Fruit fly (Drosophila melanogaster) whole organism, embryonic: ENCODE measurements around the gene Mzt1.

Experiments
- Antp ChIP-seq: fragments of 200-800 bp; sonication (Bioruptor generic); optimal IDR thresholded peaks from 3 replicates; lab custom pipeline; 2016; ENCODE audit warnings: missing biosample characterization, missing genetic modification characterization
- Atf3 ChIP-seq: fragments of 200-800 bp; sonication (Bioruptor generic); optimal IDR thresholded peaks from 3 replicates; lab custom pipeline; 2016; ENCODE audit warnings: missing biosample characterization, missing genetic modification characterization
- Awh ChIP-seq: fragments of 200-800 bp; sonication (Bioruptor generic); IDR thresholded peaks from 2 replicates; pipeline ENCODE4, ENCODE4 v1.3.6; 2022; ENCODE audit warnings: missing biosample characterization, missing genetic modification characterization
- BEAF-32 ChIP-seq: fragments of 200-800 bp; sonication (Bioruptor generic); optimal IDR thresholded peaks from 3 replicates; lab custom pipeline; 2017; ENCODE audit warnings: missing biosample characterization, missing genetic modification characterization, mild to moderate bottlenecking, moderate library complexity, missing genetic modification reagents
- Blimp-1 ChIP-seq: fragments of 200-800 bp; sonication (Bioruptor generic); optimal IDR thresholded peaks from 3 replicates; lab custom pipeline; 2018; ENCODE audit warnings: missing biosample characterization, missing genetic modification characterization, mild to moderate bottlenecking, moderate library complexity, missing genetic modification reagents
- CG10654 ChIP-seq: fragments of 200-800 bp; sonication (Bioruptor generic); optimal IDR thresholded peaks from 2 replicates; lab custom pipeline; 2016; ENCODE audit warnings: missing biosample characterization, missing genetic modification characterization
- CG11093 ChIP-seq: fragments of 200-800 bp; sonication (Bioruptor generic); IDR thresholded peaks from 3 replicates; pipeline ENCODE4 v1.3.6; 2022; ENCODE audit warnings: missing biosample characterization, missing genetic modification characterization
- CG12769 ChIP-seq: fragments of 200-800 bp; sonication (Bioruptor generic); optimal IDR thresholded peaks from 2 replicates; lab custom pipeline; 2019; ENCODE audit warnings: missing biosample characterization, mild to moderate bottlenecking, missing genetic modification characterization, moderate library complexity
- CG13424 ChIP-seq: fragments of 200-800 bp; sonication (Bioruptor generic); optimal IDR thresholded peaks from 2 replicates; lab custom pipeline; 2019; ENCODE audit warnings: missing biosample characterization, mild to moderate bottlenecking, missing genetic modification characterization, moderate library complexity
- CG14050 ChIP-seq: fragments of 200-800 bp; sonication (Bioruptor generic); IDR thresholded peaks from 3 replicates; pipeline ENCODE4 v1.3.6; 2022; ENCODE audit warnings: missing biosample characterization, missing genetic modification characterization
- CG15269 ChIP-seq: fragments of 200-800 bp; sonication (Bioruptor generic); optimal IDR thresholded peaks from 2 replicates; lab custom pipeline; 2018; ENCODE audit warnings: missing biosample characterization, mild to moderate bottlenecking, missing genetic modification characterization, moderate library complexity
- CG15514 ChIP-seq: fragments of 200-800 bp; sonication (Bioruptor generic); optimal IDR thresholded peaks from 3 replicates; lab custom pipeline; 2017; ENCODE audit warnings: missing biosample characterization, missing genetic modification characterization, mild to moderate bottlenecking, moderate library complexity, missing genetic modification reagents
- CG1603 ChIP-seq: fragments of 200-800 bp; sonication (Bioruptor generic); optimal IDR thresholded peaks from 2 replicates; lab custom pipeline; 2019; ENCODE audit warnings: missing biosample characterization, mild to moderate bottlenecking, missing genetic modification characterization, moderate library complexity
- CG1647 ChIP-seq: fragments of 200-800 bp; sonication (Bioruptor generic); optimal IDR thresholded peaks from 3 replicates; lab custom pipeline; 2016; ENCODE audit warnings: missing biosample characterization, missing genetic modification characterization
- CG16779 ChIP-seq: fragments of 200-800 bp; sonication (Bioruptor generic); IDR thresholded peaks from 2 replicates; pipeline ENCODE4 v1.3.6; 2022; ENCODE audit warnings: missing biosample characterization, missing genetic modification characterization
- CG2116 ChIP-seq: fragments of 200-800 bp; sonication (Bioruptor generic); optimal IDR thresholded peaks from 3 replicates; lab custom pipeline; 2018; ENCODE audit warnings: missing biosample characterization, mild to moderate bottlenecking, missing genetic modification characterization
- CG2678 ChIP-seq: fragments of 200-800 bp; sonication (Bioruptor generic); optimal IDR thresholded peaks from 3 replicates; lab custom pipeline; 2019; ENCODE audit warnings: missing biosample characterization, mild to moderate bottlenecking, missing genetic modification characterization, moderate library complexity
- CG2889 ChIP-seq: fragments of 200-800 bp; sonication (Bioruptor generic); IDR thresholded peaks from 3 replicates; pipeline ENCODE4 v1.3.6; 2022; ENCODE audit warnings: missing biosample characterization, missing genetic modification characterization
- CG30020 ChIP-seq: fragments of 200-800 bp; optimal IDR thresholded peaks from 2 replicates; lab custom pipeline; 2019; ENCODE audit warnings: missing biosample characterization, mild to moderate bottlenecking, missing genetic modification characterization, moderate library complexity
- CG30431 ChIP-seq: fragments of 200-800 bp; sonication (Bioruptor generic); optimal IDR thresholded peaks from 2 replicates; lab custom pipeline; 2017; ENCODE audit warnings: missing biosample characterization, missing genetic modification characterization
- CG3281 ChIP-seq: fragments of 200-800 bp; sonication (Bioruptor generic); optimal IDR thresholded peaks from 3 replicates; lab custom pipeline; 2017; ENCODE audit warnings: missing biosample characterization, mild to moderate bottlenecking, missing genetic modification characterization
- CG33557 ChIP-seq: fragments of 200-800 bp; sonication (Bioruptor generic); optimal IDR thresholded peaks from 2 replicates; lab custom pipeline; 2019; ENCODE audit warnings: missing biosample characterization, mild to moderate bottlenecking, missing genetic modification characterization, moderate library complexity
- CG34422 ChIP-seq: fragments of 200-800 bp; sonication (Bioruptor generic); IDR thresholded peaks from 3 replicates; pipeline ENCODE4 v1.3.6; 2022; ENCODE audit warnings: missing biosample characterization, missing genetic modification characterization
- CG4404 ChIP-seq: fragments of 200-800 bp; sonication (Bioruptor generic); IDR thresholded peaks from 2 replicates; pipeline ENCODE4 v1.3.6; 2022; ENCODE audit warnings: missing biosample characterization, missing genetic modification characterization
- CG6175 ChIP-seq: fragments of 200-800 bp; sonication (Bioruptor generic); IDR thresholded peaks from 3 replicates; pipeline ENCODE4 v1.3.6; 2022; ENCODE audit warnings: missing biosample characterization, missing genetic modification characterization
- CG7987 ChIP-seq: fragments of 200-800 bp; sonication (Bioruptor generic); optimal IDR thresholded peaks from 2 replicates; lab custom pipeline; 2018; ENCODE audit warnings: missing biosample characterization, mild to moderate bottlenecking, missing genetic modification characterization, moderate library complexity
- CG9727 ChIP-seq: fragments of 200-800 bp; sonication (Bioruptor generic); optimal IDR thresholded peaks from 3 replicates; lab custom pipeline; 2017; ENCODE audit warnings: missing biosample characterization, mild to moderate bottlenecking, missing genetic modification characterization
- D ChIP-seq, 2 experiments: fragments of 200-800 bp in 1 of 2; fragments of >200 bp in 1 of 2; sonication (Bioruptor generic) in 1 of 2; optimal IDR thresholded peaks; 2 replicates in 1 of 2; 3 replicates in 1 of 2; lab custom pipeline; 2017; ENCODE audit warnings: mild to moderate bottlenecking in 1 of 2, missing biosample characterization in 1 of 2, missing genetic modification characterization in 1 of 2, missing genetic modification reagents in 1 of 2
- Doc2 ChIP-seq: fragments of 200-800 bp; sonication (Bioruptor generic); IDR thresholded peaks from 2 replicates; pipeline ENCODE4 v1.3.6; 2022; ENCODE audit warnings: missing biosample characterization, missing genetic modification characterization
- Fer2 ChIP-seq: fragments of 200-800 bp; sonication (Bioruptor generic); optimal IDR thresholded peaks from 2 replicates; lab custom pipeline; 2018; ENCODE audit warnings: missing biosample characterization, mild to moderate bottlenecking, missing genetic modification characterization, moderate library complexity
- Hmx ChIP-seq: fragments of 200-800 bp; sonication (Bioruptor generic); optimal IDR thresholded peaks from 2 replicates; lab custom pipeline; 2016; ENCODE audit warnings: missing biosample characterization, missing genetic modification characterization
- PHDP ChIP-seq: fragments of 200-800 bp; sonication (Bioruptor generic); optimal IDR thresholded peaks from 3 replicates; lab custom pipeline; 2018; ENCODE audit warnings: missing biosample characterization, mild to moderate bottlenecking, missing genetic modification characterization, moderate library complexity
- Sox102F ChIP-seq: fragments of 200-800 bp; sonication (Bioruptor generic); optimal IDR thresholded peaks from 2 replicates; lab custom pipeline; 2018; ENCODE audit warnings: missing biosample characterization, mild to moderate bottlenecking, missing genetic modification characterization, moderate library complexity
- Vsx1 ChIP-seq: fragments of 200-800 bp; sonication (Bioruptor generic); optimal IDR thresholded peaks from 2 replicates; lab custom pipeline; 2017; ENCODE audit warnings: missing biosample characterization, mild to moderate bottlenecking, missing genetic modification characterization, missing genetic modification reagents
- ab ChIP-seq: fragments of 200-800 bp; sonication (Bioruptor generic); optimal IDR thresholded peaks from 2 replicates; lab custom pipeline; 2016; ENCODE audit warnings: missing biosample characterization, missing genetic modification characterization
- br ChIP-seq: fragments of >200 bp; optimal IDR thresholded peaks from 2 replicates; lab custom pipeline; 2017
- crp ChIP-seq, 2 experiments: fragments of 200-800 bp; sonication (Bioruptor generic); optimal IDR thresholded peaks; 2 replicates in 1 of 2; 3 replicates in 1 of 2; lab custom pipeline; 2017; ENCODE audit warnings: missing biosample characterization in 2 of 2, missing genetic modification characterization in 2 of 2, mild to moderate bottlenecking in 1 of 2, moderate library complexity in 1 of 2
- dan ChIP-seq: fragments of 200-800 bp; sonication (Bioruptor generic); IDR thresholded peaks from 2 replicates; pipeline ENCODE4 v1.3.6; 2022; ENCODE audit warnings: missing biosample characterization, missing genetic modification characterization
- eyg ChIP-seq: fragments of 200-800 bp; sonication (Bioruptor generic); optimal IDR thresholded peaks from 3 replicates; lab custom pipeline; 2016; ENCODE audit warnings: missing biosample characterization, missing genetic modification characterization
- fd102C ChIP-seq: fragments of 200-800 bp; sonication (Bioruptor generic); optimal IDR thresholded peaks from 2 replicates; lab custom pipeline; 2018; ENCODE audit warnings: missing biosample characterization, mild to moderate bottlenecking, missing genetic modification characterization, moderate library complexity
- fd64A ChIP-seq: fragments of 200-800 bp; sonication (Bioruptor generic); optimal IDR thresholded peaks from 3 replicates; lab custom pipeline; 2018; ENCODE audit warnings: missing biosample characterization, mild to moderate bottlenecking, missing genetic modification characterization
- gcm2 ChIP-seq: fragments of 200-800 bp; sonication (Bioruptor generic); optimal IDR thresholded peaks from 2 replicates; lab custom pipeline; 2016; ENCODE audit warnings: missing biosample characterization, missing genetic modification characterization
- grau ChIP-seq: fragments of 200-800 bp; optimal IDR thresholded peaks from 3 replicates; lab custom pipeline; 2019; ENCODE audit warnings: missing biosample characterization, mild to moderate bottlenecking, missing genetic modification characterization, moderate library complexity
- grn ChIP-seq: fragments of 200-800 bp; sonication (Bioruptor generic); optimal IDR thresholded peaks from 3 replicates; lab custom pipeline; 2017; ENCODE audit warnings: missing biosample characterization, missing genetic modification characterization
- klu ChIP-seq: fragments of 200-800 bp; sonication (Bioruptor generic); IDR thresholded peaks from 2 replicates; pipeline ENCODE4 v1.3.6; 2022; ENCODE audit warnings: missing biosample characterization, missing genetic modification characterization
- luna ChIP-seq: fragments of 200-800 bp; sonication (Bioruptor generic); optimal IDR thresholded peaks from 2 replicates; lab custom pipeline; 2016; ENCODE audit warnings: missing biosample characterization, missing genetic modification characterization
- onecut ChIP-seq: fragments of 200-800 bp; sonication (Bioruptor generic); IDR thresholded peaks from 2 replicates; pipeline ENCODE4 v1.3.6; 2022; ENCODE audit warnings: missing biosample characterization, missing genetic modification characterization
- pho ChIP-seq: fragments of 200-800 bp; sonication (Bioruptor generic); optimal IDR thresholded peaks from 2 replicates; lab custom pipeline; 2016; ENCODE audit warnings: missing biosample characterization, missing genetic modification characterization
- pum ChIP-seq: fragments of 200-800 bp; sonication (Bioruptor generic); optimal IDR thresholded peaks from 2 replicates; lab custom pipeline; 2016; ENCODE audit warnings: missing biosample characterization, missing genetic modification characterization
- repo ChIP-seq: fragments of 200-800 bp; sonication (Bioruptor generic); optimal IDR thresholded peaks from 2 replicates; lab custom pipeline; 2016; ENCODE audit warnings: missing biosample characterization, missing genetic modification characterization
- seq ChIP-seq: fragments of 200-800 bp; sonication (Bioruptor generic); IDR thresholded peaks from 2 replicates; pipeline ENCODE4 v1.3.6; 2022; ENCODE audit warnings: missing biosample characterization, missing genetic modification characterization

Gene Mzt1

dm6 chr3L:2418769-2419168 is 29.7 kb downstream of the Mzt1 start (continued):
- TF ChIP-seq CG7987 (GFP tag; lab: Kevin White, UChicago) (peak; percentile 87), ab (GFP tag; lab: Kevin White, UChicago) (no peak), CG13424 (tag; lab: Kevin White, UChicago) (peak; percentile 67), D (optimal IDR thresholded peaks at IDR 0.05; lab: Kevin White, UChicago) (no peak), D (GFP tag; optimal IDR thresholded peaks at IDR 0.05; lab: Kevin White, UChicago) (peak; percentile 88), CG2889 (GFP tag; lab: Robert Waterston, UW) (peak; percentile 74; the same call in 1 of the 3 replicates), br (lab: Kevin White, UChicago) (no peak), CG34422 (GFP tag; lab: Robert Waterston, UW) (peak; percentile 89), CG14050 (GFP tag; lab: Robert Waterston, UW) (peak; percentile 72), CG4404 (GFP tag; lab: Robert Waterston, UW) (peak; percentile 72), Atf3 (GFP tag; lab: Kevin White, UChicago) (peak; percentile 40), crp (GFP tag; optimal IDR thresholded peaks at IDR 0.05; lab: Kevin White, UChicago) (peak in 1 of 2 experiments; percentile 9), grau (peak; percentile 78), CG9727 (GFP tag; lab: Kevin White, UChicago) (peak; percentile 89), Fer2 (peak; percentile 29), CG30431 (GFP tag; lab: Kevin White, UChicago) (peak; percentile 53), seq (GFP tag; lab: Robert Waterston, UW) (peak; percentile 77), PHDP (tag; lab: Kevin White, UChicago) (peak; percentile 78), BEAF-32 (GFP tag; lab: Kevin White, UChicago) (no peak), CG15514 (GFP tag; lab: Kevin White, UChicago) (peak; percentile 84), gcm2 (GFP tag; lab: Kevin White, UChicago) (peak; percentile 60), Sox102F (GFP tag; lab: Kevin White, UChicago) (peak; percentile 72), Hmx (GFP tag; lab: Kevin White, UChicago) (peak; percentile 30), fd102C (GFP tag; lab: Kevin White, UChicago) (no peak), klu (GFP tag; lab: Robert Waterston, UW) (peak; percentile 71), Antp (GFP tag; lab: Kevin White, UChicago) (peak; percentile 66), CG12769 (tag; lab: Kevin White, UChicago) (peak; percentile 74), Vsx1 (peak; percentile 28), Blimp-1 (peak; percentile 93), CG6175 (GFP tag; lab: Robert Waterston, UW) (peak; percentile 61; the same call in 2 of the 3 replicates), pum (GFP tag; lab: Kevin White, UChicago) (peak; percentile 65), CG10654 (GFP tag; lab: Kevin White, UChicago) (peak; percentile 82), CG11093 (GFP tag; lab: Robert Waterston, UW) (peak; percentile 82), eyg (GFP tag; lab: Kevin White, UChicago) (peak; percentile 77), CG2678 (tag; lab: Kevin White, UChicago) (peak; percentile 91), repo (GFP tag; lab: Kevin White, UChicago) (peak; percentile 78), luna (GFP tag; lab: Kevin White, UChicago) (no peak), CG1603 (tag; lab: Kevin White, UChicago) (peak; percentile 68), Awh (GFP tag; lab: Robert Waterston, UW) (peak; percentile 85), CG33557 (GFP tag; lab: Kevin White, UChicago) (no peak), CG3281 (GFP tag; lab: Kevin White, UChicago) (peak; percentile 90), pho (GFP tag; lab: Kevin White, UChicago) (peak; percentile 64), onecut (GFP tag; lab: Robert Waterston, UW) (peak; percentile 71), fd64A (peak; percentile 78), CG30020 (no peak), CG1647 (GFP tag; lab: Kevin White, UChicago) (peak; percentile 89), CG16779 (GFP tag; lab: Robert Waterston, UW) (peak; percentile 77), grn (GFP tag; lab: Kevin White, UChicago) (peak; percentile 4), CG2116 (peak; percentile 27), dan (GFP tag; lab: Robert Waterston, UW) (no peak), Doc2 (GFP tag; lab: Robert Waterston, UW) (no peak), CG15269 (tag; lab: Kevin White, UChicago) (peak; percentile 79)
